Worm (Caenorhabditis elegans) whole organism, L2 larva: ENCODE measurements around the gene fis-2.

Experiments used
- C34F6.9 ChIP-seq: fragments of 150-350 bp; optimal IDR thresholded peaks from 2 replicates; lab custom pipeline; 2014; ENCODE audit warnings: missing biosample characterization, missing genetic modification characterization
- R02D3.7 ChIP-seq: fragments of 150-350 bp; optimal IDR thresholded peaks from 2 replicates; lab custom pipeline; 2014; ENCODE audit warnings: missing biosample characterization, missing genetic modification characterization
- blmp-1 ChIP-seq: sonication (generic microtip); optimal IDR thresholded peaks from 2 replicates; lab custom pipeline; 2017; ENCODE audit warnings: missing genetic modification characterization, mild to moderate bottlenecking, missing compliant biosample characterization, antibody characterized with exemption, moderate library complexity; ENCODE audit not compliant: insufficient read depth
- nhr-77 ChIP-seq: fragments of 150-350 bp; optimal IDR thresholded peaks from 2 replicates; lab custom pipeline; 2014; ENCODE audit warnings: missing biosample characterization, missing genetic modification characterization
- snpc-4 ChIP-seq: fragments of 150-350 bp; optimal IDR thresholded peaks from 2 replicates; lab custom pipeline; 2014; ENCODE audit warnings: missing biosample characterization, missing genetic modification characterization

ce11 chrX:8262734-8263133 lies 22.3 kb downstream of the fis-2 start:
- TF ChIP-seq C34F6.9 (tag; lab: Kevin White, UChicago), result no peak
- no peak for TF ChIP-seq R02D3.7 (tag; lab: Kevin White, UChicago)
- TF ChIP-seq snpc-4, result no peak
- no peak for TF ChIP-seq blmp-1 (tag; lab: Kevin White, UChicago)
- no peak for TF ChIP-seq nhr-77 (tag; lab: Kevin White, UChicago)
